Worm (Caenorhabditis elegans) whole organism, L4 larva: ENCODE measurements around the gene pad-2.
A peak's percentile ranks its signal among the peaks of the same experiment; 100 is the strongest.

Experiments used
- dmd-9 ChIP-seq: fragments of 200-800 bp; sonication (Bioruptor generic); IDR thresholded peaks from 2 replicates; pipeline ENCODE4 v1.3.6; 2022; ENCODE audit warnings: missing genetic modification reagents, missing genetic modification characterization, missing compliant biosample characterization
- duxl-1 ChIP-seq: sonication (generic microtip); optimal IDR thresholded peaks from 2 replicates; lab custom pipeline; 2016; ENCODE audit warnings: mild to moderate bottlenecking, missing genetic modification characterization, moderate library complexity, missing compliant biosample characterization; ENCODE audit not compliant: poor library complexity
- lin-38 ChIP-seq: fragments of 200-800 bp; sonication (Bioruptor generic); IDR thresholded peaks from 2 replicates; pipeline ENCODE4 v1.3.6; 2022; ENCODE audit warnings: missing genetic modification reagents, missing genetic modification characterization, missing compliant biosample characterization
- lir-3 ChIP-seq: sonication (generic microtip); optimal IDR thresholded peaks from 2 replicates; lab custom pipeline; 2016; ENCODE audit warnings: mild to moderate bottlenecking, missing genetic modification characterization, missing compliant biosample characterization
- nhr-6 ChIP-seq: fragments of 150-350 bp; optimal IDR thresholded peaks from 2 replicates; lab custom pipeline; 2014; ENCODE audit warnings: missing biosample characterization, missing genetic modification characterization
- nhr-76 ChIP-seq: fragments of 150-350 bp; optimal IDR thresholded peaks from 2 replicates; lab custom pipeline; 2014; ENCODE audit warnings: missing biosample characterization, missing genetic modification characterization
- snpc-4 ChIP-seq: fragments of 150-350 bp; optimal IDR thresholded peaks from 2 replicates; lab custom pipeline; 2014; ENCODE audit warnings: missing biosample characterization, missing genetic modification characterization
- tag-97 ChIP-seq: fragments of 200-800 bp; sonication (Bioruptor generic); IDR thresholded peaks from 2 replicates; pipeline ENCODE4 v1.3.6; 2022; ENCODE audit warnings: missing genetic modification characterization, missing compliant biosample characterization
- unc-130 ChIP-seq: sonication (generic microtip); optimal IDR thresholded peaks from 2 replicates; lab custom pipeline; 2016; ENCODE audit warnings: missing genetic modification reagents, missing genetic modification characterization, missing compliant biosample characterization
- unc-62 ChIP-seq, 3 experiments: fragments of 150-350 bp in 1 of 3; sonication (generic microtip); optimal IDR thresholded peaks in 2 of 3; peaks in 1 of 3; 1 replicate in 1 of 3; 2 replicates in 2 of 3; lab custom pipeline; 2014 to 2017; ENCODE audit warnings: missing biosample characterization in 3 of 3, missing genetic modification characterization in 3 of 3, missing genetic modification reagents in 3 of 3, missing genotype in 1 of 3

ce11 chrIII:10289790-10290189 lies 10.9 kb downstream of the pad-2 start:
- TF ChIP-seq duxl-1: no peak
- TF ChIP-seq unc-130 (GFP tag; lab: Kevin White, UChicago): no peak
- TF ChIP-seq lir-3 (tag; lab: Kevin White, UChicago): no peak
- no peak for TF ChIP-seq lin-38
- TF ChIP-seq snpc-4 (tag; lab: Kevin White, UChicago): no peak
- TF ChIP-seq nhr-6 (tag; lab: Kevin White, UChicago): no peak
- peak in 1 of 2 experiments; percentile 75 for TF ChIP-seq unc-62 (GFP tag; optimal IDR thresholded peaks at IDR 0.05 in 1 of 2; lab: Kevin White, UChicago)
- no peak for TF ChIP-seq unc-62 (tag; optimal IDR thresholded peaks at IDR 0.05; lab: Kevin White, UChicago)
- TF ChIP-seq tag-97 (GFP tag; lab: Robert Waterston, UW): no peak
- TF ChIP-seq nhr-76 (tag; lab: Kevin White, UChicago): no peak
- no peak for TF ChIP-seq dmd-9 (GFP tag; lab: Robert Waterston, UW)
